Worm (Caenorhabditis elegans) whole organism, early embryonic: ENCODE results near the gene Y22D7AL.3.

Source experiments
- aly-1 ChIP-seq: sonication (generic microtip); optimal IDR thresholded peaks from 2 replicates; lab custom pipeline; 2016; ENCODE audit warnings: missing genetic modification characterization, missing compliant biosample characterization
- ama-1 ChIP-seq: fragments of 150-350 bp; optimal IDR thresholded peaks from 2 replicates; lab custom pipeline; 2014
- ceh-13 ChIP-seq: fragments of 200-800 bp; sonication (Bioruptor generic); optimal IDR thresholded peaks from 2 replicates; lab custom pipeline; 2018; ENCODE audit warnings: mild to moderate bottlenecking, missing genetic modification characterization, missing compliant biosample characterization
- hmbx-1 ChIP-seq: sonication (generic microtip); optimal IDR thresholded peaks from 2 replicates; lab custom pipeline; 2016; ENCODE audit warnings: mild to moderate bottlenecking, missing genetic modification characterization, missing compliant biosample characterization
- hmg-4 ChIP-seq: fragments of 200-800 bp; sonication (Bioruptor generic); optimal IDR thresholded peaks from 2 replicates; lab custom pipeline; 2018; ENCODE audit warnings: mild to moderate bottlenecking, missing genetic modification characterization, missing compliant biosample characterization
- pes-1 ChIP-seq: fragments of 200-800 bp; sonication (Bioruptor generic); IDR thresholded peaks from 2 replicates; pipeline ENCODE4 v1.3.6; 2022; ENCODE audit warnings: missing genetic modification reagents, missing genetic modification characterization, missing compliant biosample characterization
- tbx-37 ChIP-seq: fragments of 200-800 bp; sonication (Bioruptor generic); conservative IDR thresholded peaks from 2 replicates; pipeline ENCODE4 v1.3.6; 2022; ENCODE audit warnings: missing genetic modification reagents, missing genetic modification characterization, missing compliant biosample characterization

- TF ChIP-seq hmg-4 = no peak
- TF ChIP-seq ceh-13 (GFP tag; lab: Kevin White, UChicago) = no peak
- no peak for TF ChIP-seq pes-1
- TF ChIP-seq hmbx-1 (tag; lab: Kevin White, UChicago) = no peak
- no peak for TF ChIP-seq ama-1 (lab: Kevin White, UChicago)
- TF ChIP-seq tbx-37 (GFP tag; lab: Robert Waterston, UW) = no peak
- TF ChIP-seq aly-1 (tag; lab: Kevin White, UChicago) = no peak
Observed at ce11 chrIII:1613933-1614332, 27.3 kb upstream of the Y22D7AL.3 start, which contains the start of gene Y22D7AL.9.
